Worm (Caenorhabditis elegans) whole organism, L1 larva: ENCODE results near the gene T13C5.10.

Experiments used
- C04F5.9 ChIP-seq: sonication (generic microtip); optimal IDR thresholded peaks from 2 replicates; lab custom pipeline; 2016; ENCODE audit warnings: missing genetic modification characterization, missing compliant biosample characterization
- Y116A8C.19 ChIP-seq: sonication (generic microtip); optimal IDR thresholded peaks from 2 replicates; lab custom pipeline; 2016; ENCODE audit warnings: missing compliant biosample characterization, missing genetic modification characterization, borderline replicate concordance
- alr-1 ChIP-seq: fragments of 200-800 bp; sonication (Bioruptor generic); optimal IDR thresholded peaks from 2 replicates; lab custom pipeline; 2018; ENCODE audit warnings: borderline replicate concordance, mild to moderate bottlenecking, missing genetic modification characterization, missing compliant biosample characterization
- aly-2 ChIP-seq: fragments of 150-350 bp; optimal IDR thresholded peaks from 2 replicates; lab custom pipeline; 2014; ENCODE audit warnings: missing biosample characterization, missing genetic modification characterization
- blmp-1 ChIP-seq: fragments of 150-350 bp; optimal IDR thresholded peaks from 2 replicates; lab custom pipeline; 2014; ENCODE audit warnings: missing biosample characterization, missing genetic modification characterization
- ceh-63 ChIP-seq: fragments of 200-800 bp; sonication (Bioruptor generic); optimal IDR thresholded peaks from 2 replicates; lab custom pipeline; 2018; ENCODE audit warnings: mild to moderate bottlenecking, missing genetic modification characterization, missing compliant biosample characterization
- ceh-82 ChIP-seq, 3 experiments: fragments of 150-350 bp in 1 of 3; sonication (generic microtip) in 2 of 3; optimal IDR thresholded peaks; 2 replicates each; lab custom pipeline; 2014 to 2017; ENCODE audit warnings: missing biosample characterization in 3 of 3, missing genetic modification characterization in 3 of 3
- ceh-90 ChIP-seq: sonication (generic microtip); optimal IDR thresholded peaks from 2 replicates; lab custom pipeline; 2016; ENCODE audit warnings: missing genetic modification characterization, missing compliant biosample characterization
- ces-1 ChIP-seq: fragments of 150-350 bp; optimal IDR thresholded peaks from 2 replicates; lab custom pipeline; 2014; ENCODE audit warnings: missing biosample characterization, missing genetic modification reagents, missing genetic modification characterization
- dsc-1 ChIP-seq: sonication (generic microtip); optimal IDR thresholded peaks from 2 replicates; lab custom pipeline; 2016; ENCODE audit warnings: mild to moderate bottlenecking, missing genetic modification characterization, missing compliant biosample characterization
- egl-13 ChIP-seq: sonication (generic microtip); optimal IDR thresholded peaks from 2 replicates; lab custom pipeline; 2016; ENCODE audit warnings: missing genotype, missing genetic modification reagents, missing genetic modification characterization, missing compliant biosample characterization
- ets-5 ChIP-seq: fragments of 200-800 bp; sonication (Bioruptor generic); IDR thresholded peaks from 2 replicates; pipeline ENCODE4 v1.3.6; 2022; ENCODE audit warnings: missing genetic modification characterization, missing compliant biosample characterization
- fkh-10 ChIP-seq: sonication (generic microtip); optimal IDR thresholded peaks from 2 replicates; lab custom pipeline; 2017; ENCODE audit warnings: missing biosample characterization, missing genetic modification reagents, missing genetic modification characterization
- fkh-4 ChIP-seq: sonication (generic microtip); optimal IDR thresholded peaks from 2 replicates; lab custom pipeline; 2016; ENCODE audit warnings: missing compliant biosample characterization, missing genetic modification characterization, borderline replicate concordance
- fkh-8 ChIP-seq: sonication (generic microtip); optimal IDR thresholded peaks from 2 replicates; lab custom pipeline; 2016; ENCODE audit warnings: mild to moderate bottlenecking, missing genetic modification characterization, missing compliant biosample characterization
- hlh-17 ChIP-seq: fragments of 200-800 bp; sonication (Bioruptor generic); optimal IDR thresholded peaks from 2 replicates; lab custom pipeline; 2018; ENCODE audit warnings: missing genetic modification characterization, mild to moderate bottlenecking, missing compliant biosample characterization, moderate library complexity, borderline replicate concordance
- hlh-4 ChIP-seq: sonication (generic microtip); optimal IDR thresholded peaks from 2 replicates; lab custom pipeline; 2016; ENCODE audit warnings: mild to moderate bottlenecking, missing genetic modification characterization, missing compliant biosample characterization
- hpl-2 ChIP-seq: fragments of 150-350 bp; optimal IDR thresholded peaks from 2 replicates; lab custom pipeline; 2014; ENCODE audit warnings: missing biosample characterization, missing genetic modification reagents, missing genetic modification characterization
- irx-1 ChIP-seq: sonication (generic microtip); optimal IDR thresholded peaks from 2 replicates; lab custom pipeline; 2016; ENCODE audit warnings: missing genetic modification characterization, missing compliant biosample characterization
- isw-1 ChIP-seq: fragments of 200-800 bp; sonication (Bioruptor generic); IDR thresholded peaks from 2 replicates; pipeline ENCODE4 v1.3.6; 2022; ENCODE audit warnings: missing genetic modification characterization, missing compliant biosample characterization
- jun-1 ChIP-seq: fragments of 150-350 bp; optimal IDR thresholded peaks from 2 replicates; lab custom pipeline; 2014; ENCODE audit warnings: missing biosample characterization, missing genetic modification reagents, missing genetic modification characterization
- lin-13 ChIP-seq: fragments of 150-350 bp; optimal IDR thresholded peaks from 2 replicates; lab custom pipeline; 2014; ENCODE audit warnings: missing biosample characterization, missing genetic modification reagents, missing genetic modification characterization
- lin-35 ChIP-seq, 2 experiments: fragments of 150-350 bp; optimal IDR thresholded peaks; 2 replicates each; lab custom pipeline; 2014; ENCODE audit warnings: missing biosample characterization in 2 of 2, missing genetic modification characterization in 2 of 2, missing genetic modification reagents in 2 of 2
- lin-39 ChIP-seq: fragments of 150-350 bp; optimal IDR thresholded peaks from 2 replicates; lab custom pipeline; 2014; ENCODE audit warnings: missing biosample characterization, missing genetic modification reagents, missing genetic modification characterization
- lir-3 ChIP-seq: sonication (generic microtip); optimal IDR thresholded peaks from 2 replicates; lab custom pipeline; 2016; ENCODE audit warnings: mild to moderate bottlenecking, missing genetic modification characterization, moderate library complexity, missing compliant biosample characterization; ENCODE audit not compliant: poor library complexity
- lsy-2 ChIP-seq, 2 experiments: fragments of 150-350 bp; optimal IDR thresholded peaks; 2 replicates each; lab custom pipeline; 2014; ENCODE audit warnings: missing biosample characterization in 2 of 2, missing genetic modification characterization in 2 of 2
- mab-9 ChIP-seq: fragments of 200-800 bp; sonication (Bioruptor generic); IDR thresholded peaks from 2 replicates; pipeline ENCODE4 v1.3.6; 2022; ENCODE audit warnings: missing genetic modification reagents, missing genetic modification characterization, missing compliant biosample characterization
- mdl-1 ChIP-seq, 2 experiments: fragments of 150-350 bp; optimal IDR thresholded peaks; 2 replicates each; lab custom pipeline; 2014 to 2017; ENCODE audit warnings: missing biosample characterization in 2 of 2, missing genetic modification characterization in 2 of 2, inconsistent platforms in 1 of 2
- mep-1 ChIP-seq: fragments of 150-350 bp; optimal IDR thresholded peaks from 2 replicates; lab custom pipeline; 2014; ENCODE audit warnings: missing biosample characterization, missing genetic modification characterization
- nhr-11 ChIP-seq: fragments of 150-350 bp; optimal IDR thresholded peaks from 2 replicates; lab custom pipeline; 2014; ENCODE audit warnings: missing biosample characterization, missing genetic modification characterization
- nhr-12 ChIP-seq: sonication (generic microtip); optimal IDR thresholded peaks from 2 replicates; lab custom pipeline; 2017; ENCODE audit warnings: missing biosample characterization, missing genetic modification characterization
- nhr-19 ChIP-seq: fragments of 200-800 bp; sonication (Bioruptor generic); conservative IDR thresholded peaks from 2 replicates; pipeline ENCODE4 v1.3.6; 2022; ENCODE audit warnings: missing genetic modification characterization, missing compliant biosample characterization
- nhr-20 ChIP-seq: sonication (generic microtip); optimal IDR thresholded peaks from 2 replicates; lab custom pipeline; 2016; ENCODE audit warnings: mild to moderate bottlenecking, missing genetic modification characterization, missing compliant biosample characterization
- nhr-237 ChIP-seq: fragments of 150-350 bp; optimal IDR thresholded peaks from 2 replicates; lab custom pipeline; 2014; ENCODE audit warnings: missing biosample characterization, missing genetic modification characterization
- nhr-71 ChIP-seq: sonication (generic microtip); optimal IDR thresholded peaks from 2 replicates; lab custom pipeline; 2016; ENCODE audit warnings: mild to moderate bottlenecking, missing genetic modification characterization, moderate library complexity, missing compliant biosample characterization
- nhr-76 ChIP-seq: sonication (generic microtip); optimal IDR thresholded peaks from 2 replicates; lab custom pipeline; 2017; ENCODE audit warnings: missing biosample characterization, missing genetic modification characterization
- nhr-84 ChIP-seq: sonication (generic microtip); optimal IDR thresholded peaks from 2 replicates; lab custom pipeline; 2017; ENCODE audit warnings: missing biosample characterization, missing genetic modification characterization
- pag-3 ChIP-seq: sonication (generic microtip); optimal IDR thresholded peaks from 2 replicates; lab custom pipeline; 2017; ENCODE audit warnings: missing genetic modification characterization, mild to moderate bottlenecking, missing compliant biosample characterization, antibody characterized with exemption, borderline replicate concordance; ENCODE audit not compliant: insufficient read depth
- pax-3 ChIP-seq: fragments of 200-800 bp; sonication (Bioruptor generic); optimal IDR thresholded peaks from 2 replicates; lab custom pipeline; 2018; ENCODE audit warnings: mild to moderate bottlenecking, missing genetic modification characterization, moderate library complexity, missing compliant biosample characterization
- rnt-1 ChIP-seq: sonication (generic microtip); optimal IDR thresholded peaks from 2 replicates; lab custom pipeline; 2016; ENCODE audit warnings: mild to moderate bottlenecking, missing genetic modification characterization, moderate library complexity, missing compliant biosample characterization
- skn-1 ChIP-seq: fragments of 150-350 bp; optimal IDR thresholded peaks from 2 replicates; lab custom pipeline; 2014; ENCODE audit warnings: missing biosample characterization, missing genetic modification characterization
- snpc-4 ChIP-seq: fragments of 150-350 bp; optimal IDR thresholded peaks from 2 replicates; lab custom pipeline; 2014; ENCODE audit warnings: missing biosample characterization, missing genetic modification characterization
- snu-23 ChIP-seq: sonication (generic microtip); optimal IDR thresholded peaks from 2 replicates; lab custom pipeline; 2016; ENCODE audit warnings: missing genetic modification characterization, missing compliant biosample characterization
- sup-37 ChIP-seq: fragments of 200-800 bp; sonication (Bioruptor generic); optimal IDR thresholded peaks from 2 replicates; lab custom pipeline; 2018; ENCODE audit warnings: mild to moderate bottlenecking, missing genetic modification characterization, missing compliant biosample characterization
- swsn-7 ChIP-seq: sonication (generic microtip); optimal IDR thresholded peaks from 2 replicates; lab custom pipeline; 2016; ENCODE audit warnings: missing genetic modification characterization, missing compliant biosample characterization
- tbx-2 ChIP-seq: sonication (generic microtip); optimal IDR thresholded peaks from 2 replicates; lab custom pipeline; 2016; ENCODE audit warnings: missing genetic modification characterization, missing compliant biosample characterization
- tlp-1 ChIP-seq: fragments of 150-350 bp; optimal IDR thresholded peaks from 2 replicates; lab custom pipeline; 2014; ENCODE audit warnings: missing biosample characterization, missing genetic modification characterization
- unc-62 ChIP-seq: fragments of 150-350 bp; optimal IDR thresholded peaks from 2 replicates; lab custom pipeline; 2014; ENCODE audit warnings: missing biosample characterization, missing genetic modification reagents, missing genetic modification characterization
- unc-86 ChIP-seq: sonication (generic microtip); optimal IDR thresholded peaks from 2 replicates; lab custom pipeline; 2016; ENCODE audit warnings: missing genetic modification characterization, missing compliant biosample characterization
- unc-98 ChIP-seq: fragments of 200-800 bp; sonication (Bioruptor generic); IDR thresholded peaks from 2 replicates; pipeline ENCODE4 v1.3.6; 2022; ENCODE audit warnings: missing genetic modification characterization, missing compliant biosample characterization
- xbp-1 ChIP-seq: sonication (generic microtip); optimal IDR thresholded peaks from 2 replicates; lab custom pipeline; 2016; ENCODE audit warnings: missing genetic modification characterization, missing compliant biosample characterization
- zip-4 ChIP-seq: fragments of 200-800 bp; sonication (Bioruptor generic); optimal IDR thresholded peaks from 2 replicates; lab custom pipeline; 2018; ENCODE audit warnings: mild to moderate bottlenecking, missing genetic modification characterization, moderate library complexity, missing compliant biosample characterization
- ztf-4 ChIP-seq: fragments of 150-350 bp; optimal IDR thresholded peaks from 2 replicates; lab custom pipeline; 2014; ENCODE audit warnings: missing biosample characterization, missing genetic modification characterization

T13C5.10 gene

ce11 chrX:6207687-6208088, 19.7 kb downstream of the T13C5.10 start, which contains the start of gene T13C5.6 (continued):
- TF ChIP-seq fkh-8 (tag; lab: Kevin White, UChicago) (peak; percentile 88), ceh-82 (tag; optimal IDR thresholded peaks at IDR 0.05; lab: Kevin White, UChicago) (peak; percentile 52 to 85 (median 81)), nhr-84 (tag; lab: Kevin White, UChicago) (no peak), nhr-71 (peak; percentile 92), lir-3 (tag; lab: Kevin White, UChicago) (peak; percentile 96), ceh-90 (tag; lab: Kevin White, UChicago) (peak; percentile 81), C04F5.9 (tag; lab: Kevin White, UChicago) (peak; percentile 63), skn-1 (tag; lab: Kevin White, UChicago) (peak; percentile 86), fkh-4 (tag; lab: Kevin White, UChicago) (peak; percentile 77), ces-1 (GFP tag; lab: Kevin White, UChicago) (no peak), irx-1 (tag; lab: Kevin White, UChicago) (peak; percentile 88), alr-1 (no peak), swsn-7 (peak; percentile 88), zip-4 (peak; percentile 63), pax-3 (peak; percentile 83), snpc-4 (tag; lab: Kevin White, UChicago) (peak; percentile 57), lin-13 (GFP tag; lab: Kevin White, UChicago) (peak; percentile 70), nhr-12 (no peak), lsy-2 (tag; optimal IDR thresholded peaks at IDR 0.05; lab: Kevin White, UChicago) (peak; percentile 79 to 88), ets-5 (GFP tag; lab: Robert Waterston, UW) (no peak), ztf-4 (peak; percentile 81), aly-2 (tag; lab: Kevin White, UChicago) (peak; percentile 42), sup-37 (GFP tag; lab: Kevin White, UChicago) (peak; percentile 60), unc-98 (0 out of 2 replicates have a peak, but pooled peaks have one; percentile 20), nhr-76 (peak; percentile 67), mep-1 (tag; lab: Kevin White, UChicago) (peak; percentile 90), nhr-237 (tag; lab: Kevin White, UChicago) (no peak), blmp-1 (tag; lab: Kevin White, UChicago) (peak; percentile 62), unc-62 (GFP tag; lab: Kevin White, UChicago) (no peak), hpl-2 (GFP tag; lab: Kevin White, UChicago) (peak; percentile 89), hlh-4 (tag; lab: Kevin White, UChicago) (no peak), mdl-1 (tag; optimal IDR thresholded peaks at IDR 0.05; lab: Kevin White, UChicago) (peak in 1 of 2 experiments; percentile 87), Y116A8C.19 (tag; lab: Kevin White, UChicago) (peak; percentile 4), pag-3 (tag; lab: Kevin White, UChicago) (no peak), lin-35 (GFP tag; optimal IDR thresholded peaks at IDR 0.05; lab: Kevin White, UChicago) (peak; percentile 69 to 85), nhr-11 (tag; lab: Kevin White, UChicago) (no peak), tlp-1 (no peak), xbp-1 (tag; lab: Kevin White, UChicago) (peak; percentile 97), fkh-10 (GFP tag; lab: Kevin White, UChicago) (peak; percentile 91), mab-9 (peak; percentile 85), snu-23 (GFP tag; lab: Kevin White, UChicago) (peak; percentile 95), isw-1 (peak; percentile 70), rnt-1 (tag; lab: Kevin White, UChicago) (peak; percentile 97), tbx-2 (tag; lab: Kevin White, UChicago) (peak; percentile 91), nhr-20 (peak; percentile 93), ceh-63 (GFP tag; lab: Kevin White, UChicago) (no peak), egl-13 (tag; lab: Kevin White, UChicago) (peak; percentile 92), unc-86 (peak; percentile 83), nhr-19 (GFP tag; lab: Robert Waterston, UW) (peak; percentile 88), lin-39 (tag; lab: Kevin White, UChicago) (peak; percentile 72), dsc-1 (peak; percentile 92), jun-1 (tag; lab: Kevin White, UChicago) (peak; percentile 66), hlh-17 (no peak)
